Worm (Caenorhabditis elegans) whole organism, mixed stage, embryonic: Measurements from ENCODE around the gene F26D11.2.

Experiments used
- M03D4.4 ChIP-seq: sonication (generic microtip); optimal IDR thresholded peaks from 2 replicates; lab custom pipeline; 2017; ENCODE audit warnings: mild to moderate bottlenecking, missing genetic modification characterization, missing compliant biosample characterization
- bed-3 ChIP-seq: fragments of 200-800 bp; sonication (Bioruptor generic); optimal IDR thresholded peaks from 3 replicates; lab custom pipeline; 2018; ENCODE audit warnings: mild to moderate bottlenecking, missing genetic modification characterization, moderate library complexity, missing compliant biosample characterization
- blmp-1 ChIP-seq: fragments of 150-350 bp; optimal IDR thresholded peaks from 2 replicates; lab custom pipeline; 2014; ENCODE audit warnings: missing biosample characterization, missing genetic modification characterization
- ceh-39 ChIP-seq: fragments of 150-350 bp; optimal IDR thresholded peaks from 2 replicates; lab custom pipeline; 2014; ENCODE audit warnings: missing biosample characterization, missing genetic modification characterization
- ces-1 ChIP-seq: fragments of 150-350 bp; optimal IDR thresholded peaks from 2 replicates; lab custom pipeline; 2014; ENCODE audit warnings: missing biosample characterization, missing genetic modification reagents, missing genetic modification characterization
- cnd-1 ChIP-seq: fragments of 200-800 bp; sonication (Bioruptor generic); optimal IDR thresholded peaks from 2 replicates; lab custom pipeline; 2018; ENCODE audit warnings: mild to moderate bottlenecking, missing genetic modification characterization, missing compliant biosample characterization
- drap-1 ChIP-seq: fragments of 200-800 bp; sonication (Bioruptor generic); optimal IDR thresholded peaks from 3 replicates; lab custom pipeline; 2018; ENCODE audit warnings: mild to moderate bottlenecking, missing genetic modification characterization, missing compliant biosample characterization
- elt-3 ChIP-seq: fragments of 150-350 bp; optimal IDR thresholded peaks from 2 replicates; lab custom pipeline; 2014; ENCODE audit warnings: missing biosample characterization, missing genetic modification characterization
- ham-2 ChIP-seq: fragments of 200-800 bp; sonication (Bioruptor generic); optimal IDR thresholded peaks from 2 replicates; lab custom pipeline; 2018; ENCODE audit warnings: mild to moderate bottlenecking, missing genetic modification characterization, missing compliant biosample characterization
- hlh-1 ChIP-seq: fragments of 150-350 bp; optimal IDR thresholded peaks from 2 replicates; lab custom pipeline; 2014; ENCODE audit warnings: missing biosample characterization, missing genetic modification reagents, missing genetic modification characterization
- lin-13 ChIP-seq: fragments of 150-350 bp; optimal IDR thresholded peaks from 2 replicates; lab custom pipeline; 2014; ENCODE audit warnings: missing biosample characterization, missing genetic modification characterization
- lin-32 ChIP-seq: fragments of 200-800 bp; sonication (Bioruptor generic); optimal IDR thresholded peaks from 2 replicates; lab custom pipeline; 2018; ENCODE audit warnings: mild to moderate bottlenecking, missing genetic modification characterization, missing compliant biosample characterization
- lsy-2 ChIP-seq: fragments of 150-350 bp; optimal IDR thresholded peaks from 2 replicates; lab custom pipeline; 2014; ENCODE audit warnings: missing biosample characterization, missing genetic modification characterization
- mep-1 ChIP-seq: fragments of 150-350 bp; optimal IDR thresholded peaks from 2 replicates; lab custom pipeline; 2017; ENCODE audit warnings: missing biosample characterization, missing genetic modification reagents, missing genetic modification characterization, inconsistent platforms
- mls-2 ChIP-seq: sonication (generic microtip); optimal IDR thresholded peaks from 2 replicates; lab custom pipeline; 2016; ENCODE audit warnings: mild to moderate bottlenecking, missing genetic modification characterization, moderate library complexity, missing compliant biosample characterization
- nhr-12 ChIP-seq: fragments of 150-350 bp; optimal IDR thresholded peaks from 2 replicates; lab custom pipeline; 2014; ENCODE audit warnings: missing biosample characterization, missing genetic modification characterization
- nhr-2 ChIP-seq: fragments of 150-350 bp; optimal IDR thresholded peaks from 2 replicates; lab custom pipeline; 2014; ENCODE audit warnings: missing biosample characterization, missing genetic modification characterization
- nhr-237 ChIP-seq: fragments of 150-350 bp; optimal IDR thresholded peaks from 2 replicates; lab custom pipeline; 2014; ENCODE audit warnings: missing biosample characterization, missing genetic modification characterization
- nhr-28 ChIP-seq: fragments of 150-350 bp; optimal IDR thresholded peaks from 2 replicates; lab custom pipeline; 2014; ENCODE audit warnings: missing biosample characterization, missing genetic modification characterization
- nhr-76 ChIP-seq: sonication (generic microtip); optimal IDR thresholded peaks from 2 replicates; lab custom pipeline; 2017; ENCODE audit warnings: missing biosample characterization, missing genetic modification characterization
- pha-4 ChIP-seq: fragments of 150-350 bp; optimal IDR thresholded peaks from 2 replicates; lab custom pipeline; 2018; ENCODE audit warnings: missing biosample characterization, missing genetic modification reagents, missing genetic modification characterization
- sem-2 ChIP-seq: fragments of 200-800 bp; sonication (Bioruptor generic); optimal IDR thresholded peaks from 2 replicates; lab custom pipeline; 2018; ENCODE audit warnings: mild to moderate bottlenecking, missing genetic modification characterization, missing compliant biosample characterization
- snpc-4 ChIP-seq: fragments of 150-350 bp; optimal IDR thresholded peaks from 2 replicates; lab custom pipeline; 2014; ENCODE audit warnings: missing biosample characterization, missing genetic modification characterization
- sptf-1 ChIP-seq: sonication (generic microtip); optimal IDR thresholded peaks from 2 replicates; lab custom pipeline; 2017; ENCODE audit warnings: mild to moderate bottlenecking, missing genetic modification characterization, moderate library complexity, missing compliant biosample characterization
- tbx-8 ChIP-seq: fragments of 200-800 bp; sonication (Bioruptor generic); optimal IDR thresholded peaks from 2 replicates; lab custom pipeline; 2018; ENCODE audit warnings: mild to moderate bottlenecking, missing genetic modification characterization, moderate library complexity, missing compliant biosample characterization
- unc-39 ChIP-seq: fragments of 150-350 bp; optimal IDR thresholded peaks from 2 replicates; lab custom pipeline; 2014; ENCODE audit warnings: missing biosample characterization, missing genetic modification characterization
- unc-62 ChIP-seq: fragments of 150-350 bp; optimal IDR thresholded peaks from 2 replicates; lab custom pipeline; 2014; ENCODE audit warnings: missing biosample characterization, missing genetic modification reagents, missing genetic modification characterization
- zip-8 ChIP-seq: fragments of 150-350 bp; optimal IDR thresholded peaks from 2 replicates; lab custom pipeline; 2014; ENCODE audit warnings: missing biosample characterization, missing genetic modification characterization

The F26D11.2 gene

DNA sequence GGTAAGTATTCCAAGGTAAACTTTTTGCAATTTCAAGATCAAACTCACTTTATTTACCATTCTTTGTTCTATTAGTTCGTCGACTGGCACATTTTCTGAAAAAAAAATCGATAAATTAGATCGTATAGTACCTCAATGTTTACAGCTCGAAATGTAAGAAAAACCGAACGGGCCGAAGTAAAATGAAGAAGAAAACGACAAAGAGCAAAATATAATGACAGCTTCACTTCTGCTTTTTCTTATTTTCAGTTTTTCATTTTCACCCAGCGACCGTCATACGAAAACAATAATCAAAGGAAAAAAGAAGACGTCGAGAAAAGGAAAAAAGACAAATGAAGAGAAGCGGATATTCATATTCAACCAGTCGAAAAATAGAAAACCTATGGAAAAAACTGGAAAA, 10.0 kb downstream of the F26D11.2 start, which contains the start of gene che-7:
Gene che-7, minus strand, starts transcription at position 101 of the 400 bp plus-strand sequence.
- no peak for TF ChIP-seq drap-1 (GFP tag; lab: Kevin White, UChicago)
- no peak for TF ChIP-seq ceh-39 (tag; lab: Kevin White, UChicago)
- no peak for TF ChIP-seq nhr-76 (tag; lab: Kevin White, UChicago)
- TF ChIP-seq elt-3 (tag; lab: Kevin White, UChicago) = no peak
- TF ChIP-seq cnd-1 (tag; lab: Kevin White, UChicago) = no peak
- no peak for TF ChIP-seq nhr-237 (tag; lab: Kevin White, UChicago)
- no peak for TF ChIP-seq hlh-1 (tag; lab: Kevin White, UChicago)
- no peak for TF ChIP-seq tbx-8 (GFP tag; lab: Kevin White, UChicago)
- TF ChIP-seq ces-1 (GFP tag; lab: Kevin White, UChicago) = no peak
- TF ChIP-seq sptf-1 (tag; lab: Kevin White, UChicago) = no peak

DNA sequence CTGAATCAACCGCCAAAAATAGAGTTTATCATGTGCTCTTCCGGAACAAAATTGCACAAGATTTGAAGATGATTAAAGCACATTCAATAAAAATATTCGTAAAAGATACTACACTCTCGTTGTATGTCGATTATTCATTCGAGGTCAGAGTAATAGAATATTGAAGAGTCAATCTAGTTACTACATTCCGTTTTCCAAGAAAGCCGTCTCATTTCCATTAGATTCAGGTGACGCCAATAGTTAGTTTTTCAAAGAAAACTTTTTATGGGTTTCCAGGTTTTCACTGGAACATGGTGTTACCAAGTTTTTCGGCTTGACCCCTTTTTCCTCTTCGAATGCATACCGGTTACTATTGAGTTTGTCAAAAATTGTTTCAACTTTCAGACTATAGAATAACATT, 11.4 kb downstream of the F26D11.2 start:
- TF ChIP-seq lin-32 (GFP tag; lab: Kevin White, UChicago) = no peak
- no peak for TF ChIP-seq M03D4.4 (tag; lab: Kevin White, UChicago)
- no peak for TF ChIP-seq mep-1
- TF ChIP-seq bed-3 = no peak
- TF ChIP-seq snpc-4 (tag; lab: Kevin White, UChicago) = no peak
- TF ChIP-seq lin-13 (tag; lab: Kevin White, UChicago) = no peak
- TF ChIP-seq ceh-39 (tag; lab: Kevin White, UChicago) = no peak
- TF ChIP-seq sem-2 (GFP tag; lab: Kevin White, UChicago) = no peak
- TF ChIP-seq nhr-237 (tag; lab: Kevin White, UChicago) = no peak
- no peak for TF ChIP-seq nhr-12
- TF ChIP-seq hlh-1 (tag; lab: Kevin White, UChicago) = no peak
- no peak for TF ChIP-seq unc-39 (tag; lab: Kevin White, UChicago)
- no peak for TF ChIP-seq blmp-1 (tag; lab: Kevin White, UChicago)
- TF ChIP-seq nhr-2 (tag; lab: Kevin White, UChicago) = no peak

DNA sequence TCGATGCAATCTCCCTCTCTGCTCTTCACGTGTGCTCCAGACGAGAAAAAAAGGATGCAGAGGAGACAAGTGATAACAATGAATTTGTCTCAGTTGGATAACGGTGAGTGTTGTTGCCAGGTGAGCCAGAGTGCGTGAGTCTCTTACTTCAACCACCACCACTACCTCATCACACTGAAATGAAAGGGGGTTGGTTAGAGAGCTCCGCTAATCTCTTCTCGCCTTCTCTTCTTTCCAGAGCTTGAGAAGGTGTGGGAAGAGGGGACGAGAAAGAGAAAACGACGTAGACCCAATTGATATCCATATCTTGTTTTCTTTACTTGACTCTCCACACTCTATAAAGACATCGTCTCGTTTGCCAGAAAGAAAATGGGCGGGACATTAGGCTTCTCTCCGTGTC, 12.3 kb downstream of the F26D11.2 start:
- no peak for TF ChIP-seq zip-8 (tag; lab: Kevin White, UChicago)

ce11 chrV:7977701-7978461, 18.8 kb downstream of the F26D11.2 start, which contains the start of gene let-413:
let-413 (minus strand) TSS chrV:7977776.
- TF ChIP-seq drap-1 (GFP tag; lab: Kevin White, UChicago) = no peak
- no peak for TF ChIP-seq unc-62 (GFP tag; lab: Kevin White, UChicago)
- no peak for TF ChIP-seq sem-2 (GFP tag; lab: Kevin White, UChicago)
- no peak for TF ChIP-seq ceh-39 (tag; lab: Kevin White, UChicago)
- TF ChIP-seq hlh-1 (tag; lab: Kevin White, UChicago) = no peak
- TF ChIP-seq sptf-1 (tag; lab: Kevin White, UChicago) = no peak
- no peak for TF ChIP-seq bed-3
- TF ChIP-seq nhr-76 (tag; lab: Kevin White, UChicago) = no peak
- TF ChIP-seq M03D4.4 (tag; lab: Kevin White, UChicago) = no peak
- TF ChIP-seq ces-1 (GFP tag; lab: Kevin White, UChicago) = no peak
- no peak for TF ChIP-seq tbx-8 (GFP tag; lab: Kevin White, UChicago)
- TF ChIP-seq pha-4 (tag; lab: Kevin White, UChicago) = no peak
- TF ChIP-seq unc-39 (tag; lab: Kevin White, UChicago) = no peak
- TF ChIP-seq lin-13 (tag; lab: Kevin White, UChicago) = no peak
- TF ChIP-seq cnd-1 (tag; lab: Kevin White, UChicago) = no peak

- TF ChIP-seq nhr-28 (no peak), nhr-237 (tag; lab: Kevin White, UChicago) (peak; percentile 9), cnd-1 (tag; lab: Kevin White, UChicago) (peak; percentile 45), sptf-1 (tag; lab: Kevin White, UChicago) (peak; percentile 46), ceh-39 (tag; lab: Kevin White, UChicago) (peak; percentile 76), pha-4 (tag; lab: Kevin White, UChicago) (no peak), nhr-2 (tag; lab: Kevin White, UChicago) (peak; percentile 98), ham-2 (GFP tag; lab: Kevin White, UChicago) (peak; percentile 47), mls-2 (tag; lab: Kevin White, UChicago) (peak; percentile 14), lsy-2 (tag; lab: Kevin White, UChicago) (peak; percentile 51), drap-1 (GFP tag; lab: Kevin White, UChicago) (peak; percentile 55)
Measured at ce11 chrV:7978798-7979197, 19.7 kb downstream of the F26D11.2 start.
